Fruit fly (Drosophila melanogaster): ENCODE measurements around the gene ppk28.
A peak's percentile ranks its signal among the peaks of the same experiment; 100 is the strongest.

Gene ppk28

DNA sequence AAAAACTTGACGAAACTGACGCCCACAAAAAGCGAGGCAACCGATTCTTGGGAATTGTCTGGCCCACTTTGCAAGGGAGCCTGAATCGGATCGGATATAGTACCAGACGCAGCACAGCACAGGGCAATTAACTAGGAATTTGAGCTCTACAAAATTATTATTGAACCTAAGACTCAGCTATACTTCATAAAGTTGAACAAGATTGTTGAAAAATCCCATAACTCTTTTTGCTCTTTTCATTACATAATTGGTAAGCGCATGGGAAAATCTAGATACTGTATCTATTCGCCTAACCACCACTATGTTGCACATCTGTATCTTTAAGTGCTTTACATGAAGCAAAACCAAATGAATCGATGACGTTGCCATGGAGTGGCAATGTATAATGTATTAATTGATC, 27.2 kb downstream of the ppk28 start (continued):
- peak; percentile 76 for TF ChIP-seq Ssrp (tag; optimal IDR thresholded peaks at IDR 0.05)
- TF ChIP-seq danr (GFP tag; IDR thresholded peaks at IDR 0.05) = peak; percentile 36; the same call in 1 of the 2 replicates
- TF ChIP-seq fd3F (GFP tag; optimal IDR thresholded peaks at IDR 0.05) = peak; percentile 43
- no peak for TF ChIP-seq vfl (GFP tag; optimal IDR thresholded peaks at IDR 0.05)
- no peak for TF ChIP-seq pfk (GFP tag; optimal IDR thresholded peaks at IDR 0.05)
- peak; percentile 61 for TF ChIP-seq ems (GFP tag; optimal IDR thresholded peaks at IDR 0.05)
- peak; percentile 76 for TF ChIP-seq CG12391 (tag; optimal IDR thresholded peaks at IDR 0.05)
- TF ChIP-seq odd (GFP tag; optimal IDR thresholded peaks at IDR 0.05) = peak; percentile 69
- peak; percentile 70 for TF ChIP-seq Sox100B (GFP tag; optimal IDR thresholded peaks at IDR 0.05)
- TF ChIP-seq E2f1 (GFP tag; IDR thresholded peaks at IDR 0.05) = peak; percentile 64; the same call in 1 of the 2 replicates
- TF ChIP-seq org-1 (GFP tag; optimal IDR thresholded peaks at IDR 0.05) = peak; percentile 66
- peak; percentile 64 for TF ChIP-seq Atf-2 (GFP tag; optimal IDR thresholded peaks at IDR 0.05)
- TF ChIP-seq kah (GFP tag; optimal IDR thresholded peaks at IDR 0.05) = peak; percentile 62
- TF ChIP-seq Oli (tag; optimal IDR thresholded peaks at IDR 0.05) = peak; percentile 85
- TF ChIP-seq kay (GFP tag; optimal IDR thresholded peaks at IDR 0.05) = peak; percentile 31
- TF ChIP-seq ham (GFP tag; IDR thresholded peaks at IDR 0.05) = no peak
- TF ChIP-seq pnt (GFP tag; optimal IDR thresholded peaks at IDR 0.05) = peak; percentile 71
- TF ChIP-seq CG17186 (GFP tag; optimal IDR thresholded peaks at IDR 0.05) = no peak
- TF ChIP-seq lola (GFP tag; optimal IDR thresholded peaks at IDR 0.05) = peak in 1 of 3 experiments; percentile 65
- TF ChIP-seq Med (GFP tag) = peak; percentile 90
- peak; percentile 82; the same call in 2 of the 3 replicates for TF ChIP-seq so (GFP tag; IDR thresholded peaks at IDR 0.05)
- peak; percentile 6 for TF ChIP-seq CG18011 (GFP tag; optimal IDR thresholded peaks at IDR 0.05)
- TF ChIP-seq Sox102F (GFP tag; optimal IDR thresholded peaks at IDR 0.05) = peak; percentile 87
- no peak for TF ChIP-seq Usf (GFP tag; optimal IDR thresholded peaks at IDR 0.05)
- TF ChIP-seq Hmx (GFP tag; optimal IDR thresholded peaks at IDR 0.05) = no peak
- TF ChIP-seq CG4707 (GFP tag; optimal IDR thresholded peaks at IDR 0.05) = peak; percentile 65
- no peak for TF ChIP-seq CG9797 (GFP tag; optimal IDR thresholded peaks at IDR 0.05)
- no peak for TF ChIP-seq dati (GFP tag; IDR thresholded peaks at IDR 0.05)
- peak; percentile 60 for TF ChIP-seq lilli (GFP tag; optimal IDR thresholded peaks at IDR 0.05)
- peak; percentile 65 for TF ChIP-seq CG10654 (GFP tag; optimal IDR thresholded peaks at IDR 0.05)
- no peak for TF ChIP-seq Taf1 (GFP tag; IDR thresholded peaks at IDR 0.05)
- TF ChIP-seq esg (GFP tag; conservative IDR thresholded peaks at IDR 0.05) = peak; percentile 64
- peak; percentile 10 for TF ChIP-seq sqz (GFP tag; optimal IDR thresholded peaks at IDR 0.05)
- TF ChIP-seq trem (tag; optimal IDR thresholded peaks at IDR 0.05) = peak; percentile 74
- TF ChIP-seq CG10366 (GFP tag; IDR thresholded peaks at IDR 0.05) = peak; percentile 79
- TF ChIP-seq al (GFP tag; IDR thresholded peaks at IDR 0.05) = 0 out of 2 replicates have a peak, but pooled peaks have one; percentile 32
- TF ChIP-seq CG11723 (GFP tag; optimal IDR thresholded peaks at IDR 0.05) = peak; percentile 55
- no peak for TF ChIP-seq rib (GFP tag; IDR thresholded peaks at IDR 0.05)
- TF ChIP-seq Ets65A (GFP tag) = peak; percentile 80
- TF ChIP-seq sima (GFP tag; optimal IDR thresholded peaks at IDR 0.05) = no peak
- TF ChIP-seq CG31441 (GFP tag; IDR thresholded peaks at IDR 0.05) = peak; percentile 87
- peak; percentile 67 for TF ChIP-seq CG1602 (GFP tag; optimal IDR thresholded peaks at IDR 0.05)
- peak; percentile 70; the same call in 1 of the 2 replicates for TF ChIP-seq CG14667 (GFP tag; IDR thresholded peaks at IDR 0.05)
- peak; percentile 74 for TF ChIP-seq Awh (GFP tag; IDR thresholded peaks at IDR 0.05)
- peak; percentile 57 for TF ChIP-seq nau (GFP tag; optimal IDR thresholded peaks at IDR 0.05)
- TF ChIP-seq CG4820 (GFP tag; optimal IDR thresholded peaks at IDR 0.05) = peak; percentile 75
- peak; percentile 22 for TF ChIP-seq CG15514 (GFP tag; optimal IDR thresholded peaks at IDR 0.05)
- no peak for TF ChIP-seq CG6272 (GFP tag; IDR thresholded peaks at IDR 0.05)
- peak; percentile 62 for TF ChIP-seq Atf3 (GFP tag; optimal IDR thresholded peaks at IDR 0.05)
- no peak for TF ChIP-seq CG7745 (tag; optimal IDR thresholded peaks at IDR 0.05)
- no peak for TF ChIP-seq bbx (GFP tag; IDR thresholded peaks at IDR 0.05; ENCODE audit: partially characterized antibody)

All from whole organism, embryonic.